Worm (Caenorhabditis elegans): ENCODE measurements around the gene F10C2.3.

DNA sequence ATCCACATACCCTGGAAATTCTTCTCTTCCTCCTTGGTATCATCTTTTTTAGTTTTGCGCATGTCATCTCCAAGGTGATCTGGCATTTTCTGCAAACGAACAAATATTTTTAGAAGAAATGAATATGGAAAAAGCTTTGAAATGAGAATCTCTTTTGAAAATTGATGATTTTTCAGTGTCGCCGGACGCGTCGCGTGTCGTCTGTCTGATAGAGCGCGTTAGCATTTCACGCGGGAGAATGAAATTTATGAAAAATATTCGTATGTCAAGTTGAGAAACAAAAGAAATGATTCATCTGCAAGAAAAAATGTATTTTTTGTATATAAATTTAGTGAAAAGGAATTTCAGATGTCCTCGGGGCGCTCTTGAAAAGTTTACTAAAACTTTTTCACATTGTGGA, 37.8 kb upstream of the F10C2.3 start, which contains the start of gene rpt-1:
- no peak for TF ChIP-seq Y95B8A.8 (GFP tag; IDR thresholded peaks at IDR 0.05)
- no peak for TF ChIP-seq athp-1 (tag; optimal IDR thresholded peaks at IDR 0.05)
- TF ChIP-seq ceh-100 (GFP tag; IDR thresholded peaks at IDR 0.05), result peak; percentile 68
- no peak for TF ChIP-seq T07F8.4 (tag; optimal IDR thresholded peaks at IDR 0.05)
- TF ChIP-seq lin-40 (tag; optimal IDR thresholded peaks at IDR 0.05), result peak; percentile 16
- no peak for TF ChIP-seq ceh-40 (GFP tag; IDR thresholded peaks at IDR 0.05)
- no peak for TF ChIP-seq cebp-1 (GFP tag; IDR thresholded peaks at IDR 0.05)
- peak; percentile 31 for TF ChIP-seq cebp-1 (tag; optimal IDR thresholded peaks at IDR 0.05)
- TF ChIP-seq repo-1 (tag; optimal IDR thresholded peaks at IDR 0.05), result no peak
- TF ChIP-seq snpc-1.3 (tag; optimal IDR thresholded peaks at IDR 0.05; ENCODE audit: insufficient read depth), result no peak
- TF ChIP-seq F10E7.11 (tag; optimal IDR thresholded peaks at IDR 0.05), result no peak

Data from whole organism, young adult.